Comparison of ENCODE assay signal across 7 worm cellular contexts in genomic region chrX:12178351-12179089, ce11.
TF ChIP-seq lines count a peak whose summit lies in the region.

No protein-coding gene starts in this region.

TF ChIP-seq in whole organism, L1 larva, 84 proteins besides CTCF, POLR2A, EP300 and RAD21:
- TF ChIP-seq vab-15 (tag; optimal IDR thresholded peaks at IDR 0.05; lab: Kevin White, UChicago) (peak; percentile 19), blmp-1 (tag; optimal IDR thresholded peaks at IDR 0.05; lab: Kevin White, UChicago) (peak; percentile 15), lin-14 (GFP tag; optimal IDR thresholded peaks at IDR 0.05; lab: Kevin White, UChicago) (peak; percentile 24), lin-15B (tag; optimal IDR thresholded peaks at IDR 0.05; lab: Kevin White, UChicago) (no peak), nhr-85 (tag; lab: Kevin White, UChicago) (peak; percentile 0)

TF ChIP-seq in whole organism, L2 larva, 48 proteins besides CTCF, POLR2A, EP300 and RAD21:
- TF ChIP-seq ama-1 (optimal IDR thresholded peaks at IDR 0.05; lab: Kevin White, UChicago): no peak
- no peak for TF ChIP-seq peb-1 (tag; optimal IDR thresholded peaks at IDR 0.05; lab: Kevin White, UChicago)
- peak; percentile 13 for TF ChIP-seq C34F6.9 (tag; optimal IDR thresholded peaks at IDR 0.05; lab: Kevin White, UChicago)
- peak; percentile 27 for TF ChIP-seq sem-4 (tag; optimal IDR thresholded peaks at IDR 0.05; lab: Kevin White, UChicago)
- peak; percentile 5 for TF ChIP-seq crh-2 (tag; optimal IDR thresholded peaks at IDR 0.05; lab: Kevin White, UChicago)
- no peak for TF ChIP-seq unc-62 (GFP tag; optimal IDR thresholded peaks at IDR 0.05; lab: Kevin White, UChicago)
- no peak for TF ChIP-seq lin-11 (tag; optimal IDR thresholded peaks at IDR 0.05; lab: Kevin White, UChicago)
- TF ChIP-seq nhr-25 (tag; optimal IDR thresholded peaks at IDR 0.05; lab: Kevin White, UChicago): peak; percentile 62
- peak in 1 of 2 experiments; percentile 7 for TF ChIP-seq lsy-2 (tag; optimal IDR thresholded peaks at IDR 0.05; lab: Kevin White, UChicago)
- TF ChIP-seq egl-27 (tag; optimal IDR thresholded peaks at IDR 0.05; lab: Kevin White, UChicago): no peak
- no peak for TF ChIP-seq nhr-6 (tag; optimal IDR thresholded peaks at IDR 0.05; lab: Kevin White, UChicago)
- no peak for TF ChIP-seq lin-39 (tag; optimal IDR thresholded peaks at IDR 0.05; lab: Kevin White, UChicago)
- TF ChIP-seq skn-1 (tag; optimal IDR thresholded peaks at IDR 0.05; lab: Kevin White, UChicago): no peak
- no peak for TF ChIP-seq F13H6.1 (tag; optimal IDR thresholded peaks at IDR 0.05; lab: Kevin White, UChicago)

TF ChIP-seq in whole organism, L3 larva, 47 proteins besides CTCF, POLR2A, EP300 and RAD21 (continues in another document):
- no peak for TF ChIP-seq daf-12 (tag; optimal IDR thresholded peaks at IDR 0.05; lab: Kevin White, UChicago)
- no peak for TF ChIP-seq ztf-11 (tag; optimal IDR thresholded peaks at IDR 0.05; lab: Kevin White, UChicago)
- no peak for TF ChIP-seq nhr-77 (tag; optimal IDR thresholded peaks at IDR 0.05; lab: Kevin White, UChicago)
- no peak for TF ChIP-seq sea-2 (GFP tag; optimal IDR thresholded peaks at IDR 0.05; lab: Kevin White, UChicago)
- TF ChIP-seq egl-5 (tag; optimal IDR thresholded peaks at IDR 0.05; lab: Kevin White, UChicago): no peak
- no peak for TF ChIP-seq nhr-11 (tag; optimal IDR thresholded peaks at IDR 0.05; lab: Kevin White, UChicago)
- no peak for TF ChIP-seq fos-1 (tag; optimal IDR thresholded peaks at IDR 0.05; lab: Kevin White, UChicago)
- TF ChIP-seq mml-1 (tag; optimal IDR thresholded peaks at IDR 0.05; lab: Kevin White, UChicago): no peak
- TF ChIP-seq lin-15B (tag; optimal IDR thresholded peaks at IDR 0.05; lab: Kevin White, UChicago): no peak
- TF ChIP-seq nhr-237 (tag; optimal IDR thresholded peaks at IDR 0.05; lab: Kevin White, UChicago): no peak
- no peak for TF ChIP-seq elt-2 (tag; optimal IDR thresholded peaks at IDR 0.05; lab: Kevin White, UChicago)
- TF ChIP-seq pqm-1 (tag; optimal IDR thresholded peaks at IDR 0.05; lab: Kevin White, UChicago): no peak
- no peak for TF ChIP-seq aly-2 (tag; optimal IDR thresholded peaks at IDR 0.05; lab: Kevin White, UChicago)
- peak; percentile 51 for TF ChIP-seq nhr-25 (tag; optimal IDR thresholded peaks at IDR 0.05; lab: Kevin White, UChicago)
- no peak for TF ChIP-seq hmg-11 (tag; optimal IDR thresholded peaks at IDR 0.05; lab: Kevin White, UChicago)
- TF ChIP-seq ZK546.5 (tag; optimal IDR thresholded peaks at IDR 0.05; lab: Kevin White, UChicago): no peak

TF ChIP-seq in whole organism, L4 larva, 104 proteins besides CTCF, POLR2A, EP300 and RAD21 (continues in another document):
- no peak for TF ChIP-seq fkh-10 (GFP tag; optimal IDR thresholded peaks at IDR 0.05; lab: Kevin White, UChicago)
- TF ChIP-seq lin-38 (GFP tag; IDR thresholded peaks at IDR 0.05; lab: Robert Waterston, UW): no peak
- no peak for TF ChIP-seq ceh-44 (GFP tag; IDR thresholded peaks at IDR 0.05; lab: Robert Waterston, UW)
- no peak for TF ChIP-seq tag-97 (GFP tag; IDR thresholded peaks at IDR 0.05; lab: Robert Waterston, UW)
- TF ChIP-seq mxl-3 (GFP tag; optimal IDR thresholded peaks at IDR 0.05; lab: Kevin White, UChicago): no peak
- TF ChIP-seq set-16 (GFP tag; IDR thresholded peaks at IDR 0.05; lab: Robert Waterston, UW): no peak
- TF ChIP-seq spr-1 (tag; optimal IDR thresholded peaks at IDR 0.05; lab: Kevin White, UChicago): no peak
- TF ChIP-seq zfp-2 (tag; optimal IDR thresholded peaks at IDR 0.05; lab: Kevin White, UChicago): no peak
- TF ChIP-seq ceh-62 (tag; optimal IDR thresholded peaks at IDR 0.05; lab: Kevin White, UChicago): no peak
- no peak for TF ChIP-seq tra-1 (GFP tag; IDR thresholded peaks at IDR 0.05; lab: Robert Waterston, UW)
- peak in 1 of 2 experiments; percentile 69 for TF ChIP-seq unc-62 (GFP tag; optimal IDR thresholded peaks at IDR 0.05 in 1 of 2; lab: Kevin White, UChicago)
- TF ChIP-seq unc-62 (tag; optimal IDR thresholded peaks at IDR 0.05; lab: Kevin White, UChicago): no peak
- no peak for TF ChIP-seq ztf-11 (tag; optimal IDR thresholded peaks at IDR 0.05; lab: Kevin White, UChicago)
- TF ChIP-seq aha-1 (tag; lab: Kevin White, UChicago): peak; percentile 72
- no peak for TF ChIP-seq rbr-2 (tag; optimal IDR thresholded peaks at IDR 0.05; lab: Kevin White, UChicago)
- TF ChIP-seq nhr-102 (tag; optimal IDR thresholded peaks at IDR 0.05; lab: Kevin White, UChicago): no peak
- TF ChIP-seq egl-43 (GFP tag; IDR thresholded peaks at IDR 0.05; lab: Robert Waterston, UW): no peak

TF ChIP-seq in whole organism, late embryonic, 69 proteins besides CTCF, POLR2A, EP300 and RAD21:
- peak; percentile 25 for TF ChIP-seq unc-42 (tag; optimal IDR thresholded peaks at IDR 0.05; lab: Kevin White, UChicago)
- TF ChIP-seq ets-4 (tag; optimal IDR thresholded peaks at IDR 0.05; lab: Kevin White, UChicago): no peak

TF ChIP-seq in whole organism, mixed stage, embryonic, 35 proteins besides CTCF, POLR2A, EP300 and RAD21:
- TF ChIP-seq elt-3 (tag; optimal IDR thresholded peaks at IDR 0.05; lab: Kevin White, UChicago): no peak
- no peak for TF ChIP-seq tbx-8 (GFP tag; optimal IDR thresholded peaks at IDR 0.05; lab: Kevin White, UChicago)
- no peak for TF ChIP-seq mab-5 (tag; optimal IDR thresholded peaks at IDR 0.05; lab: Kevin White, UChicago)
- peak; percentile 80 for TF ChIP-seq ces-1 (GFP tag; optimal IDR thresholded peaks at IDR 0.05; lab: Kevin White, UChicago)
- TF ChIP-seq ham-2 (GFP tag; optimal IDR thresholded peaks at IDR 0.05; lab: Kevin White, UChicago): no peak
- TF ChIP-seq elt-1 (tag; optimal IDR thresholded peaks at IDR 0.05; lab: Kevin White, UChicago; ENCODE audit: borderline replicate concordance, insufficient read depth): no peak

TF ChIP-seq in whole organism, young adult, 124 proteins besides CTCF, POLR2A, EP300 and RAD21:
- TF ChIP-seq rcor-1 (GFP tag; IDR thresholded peaks at IDR 0.05; lab: Robert Waterston, UW) (no peak), let-607 (tag; optimal IDR thresholded peaks at IDR 0.05; lab: Kevin White, UChicago) (no peak), F49E8.2 (tag; optimal IDR thresholded peaks at IDR 0.05; lab: Kevin White, UChicago; ENCODE audit: insufficient read depth) (no peak), nhr-80 (tag; optimal IDR thresholded peaks at IDR 0.05; lab: Kevin White, UChicago) (peak; percentile 28)
